Fruit fly (Drosophila melanogaster): ENCODE measurements around the gene MnM.

- TF ChIP-seq Jra (GFP tag; optimal IDR thresholded peaks at IDR 0.05): no peak
- no peak for TF ChIP-seq HLH106 (tag; optimal IDR thresholded peaks at IDR 0.05)
- no peak for TF ChIP-seq pan (optimal IDR thresholded peaks at IDR 0.05)
- no peak for TF ChIP-seq fru (GFP tag; optimal IDR thresholded peaks at IDR 0.05)
- TF ChIP-seq Abd-B (GFP tag; optimal IDR thresholded peaks at IDR 0.05): no peak
- TF ChIP-seq Dif (GFP tag; optimal IDR thresholded peaks at IDR 0.05; ENCODE audit: partially characterized antibody): peak; percentile 99
- TF ChIP-seq CrebA (GFP tag; optimal IDR thresholded peaks at IDR 0.05; ENCODE audit: borderline replicate concordance): no peak
- no peak for TF ChIP-seq Myc (optimal IDR thresholded peaks at IDR 0.05)
- no peak for TF ChIP-seq dmrt93B (GFP tag; optimal IDR thresholded peaks at IDR 0.05)
Observed at dm6 chr3L:3225769-3226457, 47.5 kb upstream of the MnM start.
